Worm (Caenorhabditis elegans): ENCODE measurements around the gene pde-2.

Gene pde-2

DNA sequence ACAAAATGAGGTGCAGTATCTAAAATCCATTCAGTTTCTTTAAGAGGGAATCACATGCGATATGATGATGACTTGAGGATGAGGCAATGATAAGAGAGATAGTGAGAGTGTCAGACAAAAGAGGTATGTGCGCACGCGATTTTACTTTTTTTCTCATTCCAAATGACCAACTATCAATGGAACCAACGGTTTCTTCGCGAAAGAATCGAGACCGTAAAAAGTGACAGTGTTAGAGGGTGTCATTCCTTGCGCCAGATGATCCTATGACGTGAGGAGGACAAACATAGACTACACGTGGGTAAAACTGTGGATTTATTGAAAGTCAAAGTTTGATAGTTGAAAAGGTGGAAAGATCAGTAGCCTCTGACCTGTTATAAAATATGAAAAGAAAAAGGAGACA lies 2.1 kb upstream of the pde-2 start:
- TF ChIP-seq K11D2.4 (GFP tag; IDR thresholded peaks at IDR 0.05) (peak; percentile 39; the same call in 1 of the 2 replicates), ztf-25 (GFP tag; IDR thresholded peaks at IDR 0.05) (no peak), ceh-27 (GFP tag; optimal IDR thresholded peaks at IDR 0.05) (peak; percentile 31), bed-1 (GFP tag; IDR thresholded peaks at IDR 0.05) (no peak), attf-6 (GFP tag; IDR thresholded peaks at IDR 0.05) (no peak), gei-17 (GFP tag; optimal IDR thresholded peaks at IDR 0.05) (no peak), die-1 (tag; optimal IDR thresholded peaks at IDR 0.05) (no peak), D2030.7 (GFP tag; IDR thresholded peaks at IDR 0.05) (no peak), repo-1 (tag; optimal IDR thresholded peaks at IDR 0.05) (no peak), pbrm-1 (GFP tag; IDR thresholded peaks at IDR 0.05) (no peak; the same call in 1 of the 2 replicates), ztf-26 (tag; optimal IDR thresholded peaks at IDR 0.05) (peak; percentile 19), ama-1 (optimal IDR thresholded peaks at IDR 0.05) (peak; percentile 49), ama-1 (GFP tag; optimal IDR thresholded peaks at IDR 0.05) (no peak), aptf-3 (GFP tag; IDR thresholded peaks at IDR 0.05) (no peak), nhr-90 (tag; optimal IDR thresholded peaks at IDR 0.05) (peak; percentile 8), tbp1 (GFP tag; optimal IDR thresholded peaks at IDR 0.05) (peak; percentile 36), ceh-100 (GFP tag; IDR thresholded peaks at IDR 0.05) (no peak), lin-35 (GFP tag; optimal IDR thresholded peaks at IDR 0.05) (no peak), let-607 (tag; optimal IDR thresholded peaks at IDR 0.05) (no peak), Y53F4B.3 (GFP tag; IDR thresholded peaks at IDR 0.05) (no peak), hsf-1 (GFP tag; IDR thresholded peaks at IDR 0.05) (peak; percentile 39; the same call in 1 of the 2 replicates), somi-1 (GFP tag; optimal IDR thresholded peaks at IDR 0.05) (peak; percentile 60)

DNA sequence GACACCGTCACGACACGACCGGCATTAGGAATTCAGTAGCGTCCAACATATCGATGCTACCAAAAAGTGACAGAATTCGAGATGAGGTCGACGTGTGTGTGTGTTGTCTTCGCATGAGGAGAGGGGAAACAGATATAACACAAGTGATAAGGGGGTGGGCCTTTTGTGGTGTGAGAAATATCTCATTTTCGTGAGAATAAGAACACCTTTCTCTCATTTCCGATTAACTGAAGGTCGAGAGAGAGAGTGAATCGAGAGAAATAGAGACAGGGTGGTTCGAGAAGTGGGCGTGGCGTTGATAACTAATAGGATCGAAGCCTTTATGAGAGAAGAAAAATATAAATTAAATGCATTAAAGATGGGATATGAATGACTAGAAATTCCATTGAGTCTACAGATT lies 1.4 kb upstream of the pde-2 start:
- TF ChIP-seq zim-3 (tag; optimal IDR thresholded peaks at IDR 0.05): peak; percentile 19
- no peak for TF ChIP-seq ceh-58 (GFP tag; IDR thresholded peaks at IDR 0.05)
- TF ChIP-seq F52B5.7 (tag; optimal IDR thresholded peaks at IDR 0.05): peak; percentile 24
- TF ChIP-seq K11D2.4 (GFP tag; IDR thresholded peaks at IDR 0.05): 0 out of 2 replicates have a peak, but pooled peaks have one; percentile 16
- no peak for TF ChIP-seq zfh-2 (GFP tag; conservative IDR thresholded peaks at IDR 0.05)
- no peak for TF ChIP-seq lin-40 (tag; optimal IDR thresholded peaks at IDR 0.05)

DNA sequence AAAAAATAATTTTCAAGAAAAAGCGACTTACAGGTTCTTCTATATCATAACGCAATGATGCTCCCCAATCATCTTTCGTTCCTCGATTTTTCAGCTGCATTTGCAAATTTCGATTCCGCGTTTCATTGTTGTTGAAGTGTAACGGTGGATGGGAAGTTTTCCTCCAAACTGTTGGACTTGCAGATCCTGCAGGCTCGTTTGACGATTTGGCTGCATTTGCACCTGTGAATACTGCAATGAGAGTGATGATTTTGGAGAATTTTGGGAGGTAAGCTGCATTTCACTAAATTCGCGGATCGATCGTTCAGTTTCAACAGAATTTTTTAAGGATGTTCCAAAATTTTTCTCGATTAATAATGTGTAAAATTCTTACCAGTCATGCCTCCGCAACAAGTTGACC lies 805 bp downstream of the pde-2 start:
- no peak for TF ChIP-seq hmg-1.2 (GFP tag; IDR thresholded peaks at IDR 0.05)
- no peak for TF ChIP-seq ceh-79 (tag; optimal IDR thresholded peaks at IDR 0.05)
- no peak for TF ChIP-seq C06A6.2 (GFP tag; conservative IDR thresholded peaks at IDR 0.05)

DNA sequence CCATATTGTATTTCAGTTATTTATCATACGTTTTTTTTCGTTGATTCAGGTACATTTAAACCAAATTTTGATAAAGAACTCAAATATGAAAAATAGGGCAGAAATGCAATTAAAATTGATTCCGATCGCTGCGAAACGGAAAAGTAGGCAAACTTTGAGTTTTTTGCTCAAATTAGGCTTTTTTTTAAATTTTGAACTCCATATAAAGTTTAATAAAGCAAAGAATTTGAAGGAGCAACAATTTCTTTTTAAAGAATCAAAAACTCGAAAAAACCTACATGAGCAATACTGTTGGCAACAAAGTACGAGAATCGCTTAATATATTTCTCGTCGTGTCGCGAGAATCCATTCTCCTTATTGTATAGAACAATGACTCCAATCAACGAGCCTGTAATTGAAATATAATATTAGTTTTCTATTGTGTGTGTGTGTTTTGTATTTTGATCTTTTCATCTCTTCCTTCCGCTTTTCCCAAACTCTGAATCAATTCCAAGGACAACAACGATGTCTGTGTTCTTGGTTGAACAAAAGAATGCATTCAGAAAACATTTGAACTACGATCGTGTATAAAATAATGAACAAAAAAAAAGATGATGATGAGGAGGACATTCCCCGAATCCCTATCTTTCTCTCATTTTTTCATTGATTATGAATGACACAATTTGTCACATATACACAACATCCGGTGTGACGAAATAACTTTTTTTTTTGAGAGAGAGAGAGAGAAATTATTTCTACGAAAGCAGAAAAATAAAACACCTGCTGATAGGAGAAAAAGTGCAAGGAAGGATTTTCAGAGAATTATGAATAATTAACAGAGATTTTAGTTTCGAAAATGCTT lies 3.0 kb downstream of the pde-2 start:
- TF ChIP-seq chd-7 (tag; optimal IDR thresholded peaks at IDR 0.05): peak; percentile 52
- no peak for TF ChIP-seq T26A5.8 (tag; optimal IDR thresholded peaks at IDR 0.05)
- peak; percentile 29 for TF ChIP-seq zim-3 (tag; optimal IDR thresholded peaks at IDR 0.05)
- 0 out of 2 replicates have a peak, but pooled peaks have one; percentile 22 for TF ChIP-seq Y95B8A.8 (GFP tag; IDR thresholded peaks at IDR 0.05)
- TF ChIP-seq ceh-27 (GFP tag; optimal IDR thresholded peaks at IDR 0.05): no peak
- 0 out of 2 replicates have a peak, but pooled peaks have one; percentile 7 for TF ChIP-seq rcor-1 (GFP tag; IDR thresholded peaks at IDR 0.05)
- peak in 1 of 3 experiments; percentile 31 for TF ChIP-seq lin-35 (GFP tag; optimal IDR thresholded peaks at IDR 0.05)
- TF ChIP-seq lin-40 (tag; optimal IDR thresholded peaks at IDR 0.05): peak; percentile 9
- TF ChIP-seq cebp-1 (GFP tag; IDR thresholded peaks at IDR 0.05): peak; percentile 33; the same call in 1 of the 2 replicates
- peak; percentile 71 for TF ChIP-seq cebp-1 (tag; optimal IDR thresholded peaks at IDR 0.05)
- peak; percentile 9 for TF ChIP-seq ZK185.1 (tag; optimal IDR thresholded peaks at IDR 0.05; ENCODE audit: poor library complexity, severe bottlenecking)
- TF ChIP-seq nfyb-1 (GFP tag; IDR thresholded peaks at IDR 0.05): peak; percentile 34; the same call in 1 of the 2 replicates
- TF ChIP-seq K12H6.12 (tag; optimal IDR thresholded peaks at IDR 0.05): peak; percentile 20
- TF ChIP-seq ekl-4 (GFP tag; IDR thresholded peaks at IDR 0.05): peak; percentile 53; the same call in 1 of the 2 replicates
- no peak for TF ChIP-seq snpc-3.4 (tag; optimal IDR thresholded peaks at IDR 0.05)
- 0 out of 2 replicates have a peak, but pooled peaks have one; percentile 31 for TF ChIP-seq hsf-1 (GFP tag; IDR thresholded peaks at IDR 0.05)
- TF ChIP-seq sptf-2 (GFP tag; optimal IDR thresholded peaks at IDR 0.05): no peak
- no peak for TF ChIP-seq ztf-22 (GFP tag; optimal IDR thresholded peaks at IDR 0.05)

All from whole organism, young adult.